Fruit fly (Drosophila melanogaster) whole organism, embryonic: ENCODE data around the gene CG33293.
A peak's percentile ranks its signal among the peaks of the same experiment; 100 is the strongest.

Source experiments
- Blimp-1 ChIP-seq: fragments of 200-800 bp; sonication (Bioruptor generic); optimal IDR thresholded peaks from 3 replicates; lab custom pipeline; 2018; ENCODE audit warnings: missing biosample characterization, missing genetic modification characterization, mild to moderate bottlenecking, moderate library complexity, missing genetic modification reagents
- Bteb2 ChIP-seq: fragments of 200-800 bp; sonication (Bioruptor generic); optimal IDR thresholded peaks from 2 replicates; lab custom pipeline; 2016; ENCODE audit warnings: missing biosample characterization, missing genetic modification characterization
- CG11695 ChIP-seq: fragments of 200-800 bp; sonication (Bioruptor generic); IDR thresholded peaks from 3 replicates; pipeline ENCODE4 v1.3.6; 2022; ENCODE audit warnings: missing biosample characterization, missing genetic modification characterization
- CG13287 ChIP-seq: fragments of 200-800 bp; sonication (Bioruptor generic); IDR thresholded peaks from 2 replicates; pipeline ENCODE4 v1.3.6; 2022; ENCODE audit warnings: missing biosample characterization, missing genetic modification characterization; ENCODE audit not compliant: partially characterized antibody
- CG13624 ChIP-seq: fragments of 200-800 bp; sonication (Bioruptor generic); optimal IDR thresholded peaks from 2 replicates; lab custom pipeline; 2016; ENCODE audit warnings: missing biosample characterization, missing genetic modification characterization
- CG15073 ChIP-seq: fragments of 200-800 bp; sonication (Bioruptor generic); optimal IDR thresholded peaks from 2 replicates; lab custom pipeline; 2016; ENCODE audit warnings: missing biosample characterization, missing genetic modification characterization
- CG15269 ChIP-seq: fragments of 200-800 bp; sonication (Bioruptor generic); optimal IDR thresholded peaks from 2 replicates; lab custom pipeline; 2018; ENCODE audit warnings: missing biosample characterization, mild to moderate bottlenecking, missing genetic modification characterization, moderate library complexity
- CG16863 ChIP-seq: fragments of 200-800 bp; sonication (Bioruptor generic); optimal IDR thresholded peaks from 3 replicates; lab custom pipeline; 2016; ENCODE audit warnings: missing biosample characterization, missing genetic modification characterization
- CG17829 ChIP-seq: fragments of 200-800 bp; optimal IDR thresholded peaks from 2 replicates; lab custom pipeline; 2019; ENCODE audit warnings: missing biosample characterization, mild to moderate bottlenecking, missing genetic modification characterization, moderate library complexity
- CG4282 ChIP-seq: fragments of 200-800 bp; sonication (Bioruptor generic); optimal IDR thresholded peaks from 2 replicates; lab custom pipeline; 2016; ENCODE audit warnings: missing biosample characterization, missing genetic modification characterization
- CG4360 ChIP-seq: fragments of 200-800 bp; sonication (Bioruptor generic); IDR thresholded peaks from 2 replicates; pipeline ENCODE4 v1.3.6; 2022; ENCODE audit warnings: missing biosample characterization, missing genetic modification characterization
- CG4730 ChIP-seq: fragments of 200-800 bp; sonication (Bioruptor generic); IDR thresholded peaks from 2 replicates; pipeline ENCODE4 v1.3.6; 2022; ENCODE audit warnings: missing biosample characterization, missing genetic modification characterization
- CG8089 ChIP-seq: fragments of 200-800 bp; sonication (Bioruptor generic); optimal IDR thresholded peaks from 3 replicates; lab custom pipeline; 2016; ENCODE audit warnings: missing biosample characterization, missing genetic modification characterization
- CG9215 ChIP-seq: fragments of 200-800 bp; sonication (Bioruptor generic); IDR thresholded peaks from 2 replicates; pipeline ENCODE4 v1.3.6; 2022; ENCODE audit warnings: missing biosample characterization, missing genetic modification characterization
- D ChIP-seq, 2 experiments: fragments of 200-800 bp in 1 of 2; fragments of >200 bp in 1 of 2; sonication (Bioruptor generic) in 1 of 2; optimal IDR thresholded peaks; 2 replicates in 1 of 2; 3 replicates in 1 of 2; lab custom pipeline; 2017; ENCODE audit warnings: mild to moderate bottlenecking in 1 of 2, missing biosample characterization in 1 of 2, missing genetic modification characterization in 1 of 2, missing genetic modification reagents in 1 of 2
- D19A ChIP-seq: fragments of 200-800 bp; optimal IDR thresholded peaks from 3 replicates; lab custom pipeline; 2019; ENCODE audit warnings: missing biosample characterization, mild to moderate bottlenecking, missing genetic modification characterization, moderate library complexity
- Ets65A ChIP-seq: fragments of 200-800 bp; sonication (Bioruptor generic); peaks from one replicate; lab custom pipeline; 2016; ENCODE audit warnings: missing biosample characterization, missing genetic modification characterization
- HHEX ChIP-seq: fragments of 200-800 bp; sonication (Bioruptor generic); optimal IDR thresholded peaks from 3 replicates; lab custom pipeline; 2017; ENCODE audit warnings: missing biosample characterization, mild to moderate bottlenecking, missing genetic modification characterization, missing genetic modification reagents
- Hmx ChIP-seq: fragments of 200-800 bp; sonication (Bioruptor generic); optimal IDR thresholded peaks from 2 replicates; lab custom pipeline; 2016; ENCODE audit warnings: missing biosample characterization, missing genetic modification characterization
- Hr39 ChIP-seq: fragments of >200 bp; optimal IDR thresholded peaks from 2 replicates; lab custom pipeline; 2017
- Lhr ChIP-seq: fragments of 200-800 bp; sonication (Bioruptor generic); optimal IDR thresholded peaks from 3 replicates; lab custom pipeline; 2017; ENCODE audit warnings: mild to moderate bottlenecking, missing biosample characterization, missing genetic modification reagents, missing genetic modification characterization
- Meics ChIP-seq: fragments of 200-800 bp; sonication (Bioruptor generic); optimal IDR thresholded peaks from 2 replicates; lab custom pipeline; 2017; ENCODE audit warnings: missing biosample characterization, mild to moderate bottlenecking, missing genetic modification characterization
- Optix ChIP-seq: fragments of 200-800 bp; sonication (Bioruptor generic); IDR thresholded peaks from 3 replicates; pipeline ENCODE4 v1.3.6; 2022; ENCODE audit warnings: missing biosample characterization, missing genetic modification characterization
- Rfx ChIP-seq: fragments of 200-800 bp; sonication (Bioruptor generic); IDR thresholded peaks from 2 replicates; pipeline ENCODE4 v1.3.6; 2022; ENCODE audit warnings: missing biosample characterization, missing genetic modification characterization
- Ssrp ChIP-seq: fragments of 200-800 bp; sonication (Bioruptor generic); optimal IDR thresholded peaks from 2 replicates; lab custom pipeline; 2018; ENCODE audit warnings: missing biosample characterization, mild to moderate bottlenecking, missing genetic modification characterization, moderate library complexity
- TFAM ChIP-seq: fragments of 200-800 bp; sonication (Bioruptor generic); optimal IDR thresholded peaks from 2 replicates; lab custom pipeline; 2017; ENCODE audit warnings: missing biosample characterization, missing genetic modification characterization, inconsistent platforms
- Taf1 ChIP-seq: fragments of 200-800 bp; sonication (Bioruptor generic); IDR thresholded peaks from 2 replicates; pipeline ENCODE4 v1.3.6; 2022; ENCODE audit warnings: missing biosample characterization, missing genetic modification characterization
- abd-A ChIP-seq: fragments of 200-800 bp; sonication (Bioruptor generic); optimal IDR thresholded peaks from 3 replicates; lab custom pipeline; 2019; ENCODE audit warnings: missing biosample characterization, mild to moderate bottlenecking, missing genetic modification characterization, moderate library complexity
- ato ChIP-seq: fragments of 200-800 bp; sonication (Bioruptor generic); IDR thresholded peaks from 2 replicates; pipeline ENCODE4 v1.3.6; 2022; ENCODE audit warnings: missing biosample characterization, missing genetic modification characterization; ENCODE audit not compliant: partially characterized antibody
- cas ChIP-seq: fragments of 200-800 bp; sonication (Bioruptor generic); IDR thresholded peaks from 2 replicates; pipeline ENCODE4 v1.3.6; 2022; ENCODE audit warnings: missing biosample characterization, missing genetic modification characterization
- chinmo ChIP-seq: fragments of 200-800 bp; sonication (Bioruptor generic); IDR thresholded peaks from 4 replicates; pipeline ENCODE4 v1.3.6; 2022; ENCODE audit warnings: missing biosample characterization, missing genetic modification characterization; ENCODE audit not compliant: partially characterized antibody
- ci ChIP-seq: fragments of 200-800 bp; sonication (Bioruptor generic); IDR thresholded peaks from 3 replicates; pipeline ENCODE4 v1.3.6; 2022; ENCODE audit warnings: missing biosample characterization, missing genetic modification characterization
- crc ChIP-seq: fragments of 200-800 bp; sonication (Bioruptor generic); optimal IDR thresholded peaks from 2 replicates; lab custom pipeline; 2016; ENCODE audit warnings: missing biosample characterization, missing genetic modification characterization
- crol ChIP-seq: fragments of 200-800 bp; sonication (Bioruptor generic); IDR thresholded peaks from 2 replicates; pipeline ENCODE4 v1.3.6; 2022; ENCODE audit warnings: missing biosample characterization, missing genetic modification characterization
- da ChIP-seq: fragments of 200-800 bp; sonication (Bioruptor generic); optimal IDR thresholded peaks from 2 replicates; lab custom pipeline; 2016; ENCODE audit warnings: missing biosample characterization, missing genetic modification characterization
- dm ChIP-seq: fragments of 200-800 bp; sonication (Bioruptor generic); optimal IDR thresholded peaks from 3 replicates; lab custom pipeline; 2016; ENCODE audit warnings: missing biosample characterization, missing genetic modification characterization
- dysf ChIP-seq: fragments of 200-800 bp; sonication (Bioruptor generic); IDR thresholded peaks from 3 replicates; pipeline ENCODE4 v1.3.6; 2022; ENCODE audit warnings: missing biosample characterization, missing genetic modification characterization
- ftz-f1 ChIP-seq: fragments of 200-800 bp; sonication (Bioruptor generic); optimal IDR thresholded peaks from 2 replicates; lab custom pipeline; 2016; ENCODE audit warnings: missing biosample characterization, missing genetic modification characterization
- grau ChIP-seq: fragments of 200-800 bp; optimal IDR thresholded peaks from 3 replicates; lab custom pipeline; 2019; ENCODE audit warnings: missing biosample characterization, mild to moderate bottlenecking, missing genetic modification characterization, moderate library complexity
- hkb ChIP-seq, 2 experiments: fragments of 200-800 bp in 1 of 2; fragments of >200 bp in 1 of 2; sonication (Bioruptor generic) in 1 of 2; IDR thresholded peaks in 1 of 2; optimal IDR thresholded peaks in 1 of 2; 2 replicates each; pipeline versions ENCODE4 v1.3.6 to Lab custom; 2017 to 2022; ENCODE audit warnings: missing biosample characterization in 1 of 2, missing genetic modification characterization in 1 of 2
- jing ChIP-seq: fragments of 200-800 bp; sonication (Bioruptor generic); optimal IDR thresholded peaks from 2 replicates; lab custom pipeline; 2018; ENCODE audit warnings: missing biosample characterization, mild to moderate bottlenecking, missing genetic modification characterization
- mam ChIP-seq: fragments of 200-800 bp; sonication (Bioruptor generic); optimal IDR thresholded peaks from 3 replicates; lab custom pipeline; 2016; ENCODE audit warnings: missing biosample characterization, missing genetic modification characterization
- pnt ChIP-seq: fragments of 200-800 bp; sonication (Bioruptor generic); optimal IDR thresholded peaks from 3 replicates; lab custom pipeline; 2016; ENCODE audit warnings: missing biosample characterization, missing genetic modification characterization
- psq ChIP-seq: fragments of 200-800 bp; sonication (Bioruptor generic); optimal IDR thresholded peaks from 2 replicates; lab custom pipeline; 2017; ENCODE audit warnings: missing biosample characterization, missing genetic modification characterization
- sc ChIP-seq, 3 experiments: fragments of >200 bp in 2 of 3; fragments of 200-800 bp in 1 of 3; sonication (Bioruptor generic) in 1 of 3; optimal IDR thresholded peaks; 2 replicates in 2 of 3; 3 replicates in 1 of 3; lab custom pipeline; 2017; ENCODE audit warnings: mild to moderate bottlenecking in 1 of 3, missing biosample characterization in 1 of 3, missing genetic modification characterization in 1 of 3, missing genetic modification reagents in 1 of 3
- sisA ChIP-seq: fragments of 200-800 bp; sonication (Bioruptor generic); IDR thresholded peaks from 2 replicates; pipeline ENCODE4 v1.3.6; 2022; ENCODE audit warnings: missing biosample characterization, missing genetic modification characterization
- slbo ChIP-seq: fragments of 200-800 bp; sonication (Bioruptor generic); IDR thresholded peaks from 2 replicates; pipeline ENCODE4 v1.3.6; 2022; ENCODE audit warnings: missing biosample characterization, missing genetic modification characterization
- sna ChIP-seq: fragments of 200-800 bp; sonication (Bioruptor generic); IDR thresholded peaks from 2 replicates; pipeline ENCODE4 v1.3.6; 2022; ENCODE audit warnings: missing biosample characterization, missing genetic modification characterization; ENCODE audit not compliant: partially characterized antibody
- tin ChIP-seq: fragments of 200-800 bp; sonication (Bioruptor generic); optimal IDR thresholded peaks from 3 replicates; lab custom pipeline; 2016; ENCODE audit warnings: missing biosample characterization, missing genetic modification characterization
- ttk ChIP-seq: fragments of 200-800 bp; sonication (Bioruptor generic); IDR thresholded peaks from 2 replicates; pipeline ENCODE4 v2.1.2; 2022; ENCODE audit warnings: missing biosample characterization, missing genetic modification characterization

CG33293 gene

dm6 chr3R:5250530-5251242 lies 10.2 kb upstream of the CG33293 start (continued):
- TF ChIP-seq sc (optimal IDR thresholded peaks at IDR 0.05; lab: Kevin White, UChicago), result no peak
- TF ChIP-seq sc (GFP tag; optimal IDR thresholded peaks at IDR 0.05; lab: Kevin White, UChicago), result no peak
- TF ChIP-seq Blimp-1, result no peak
- no peak for TF ChIP-seq CG13287 (GFP tag; lab: Robert Waterston, UW)
- TF ChIP-seq CG11695 (GFP tag; lab: Robert Waterston, UW), result no peak
- no peak for TF ChIP-seq sna
- TF ChIP-seq ttk (GFP tag; lab: Robert Waterston, UW), result no peak
- TF ChIP-seq mam (GFP tag; lab: Kevin White, UChicago), result peak; percentile 28
- TF ChIP-seq dysf (GFP tag; lab: Robert Waterston, UW), result no peak
- no peak for TF ChIP-seq jing (GFP tag; lab: Kevin White, UChicago)
- no peak for TF ChIP-seq Meics (GFP tag; lab: Kevin White, UChicago)
- TF ChIP-seq Hr39 (lab: Kevin White, UChicago), result no peak
- no peak for TF ChIP-seq grau (tag; lab: Kevin White, UChicago)
- no peak for TF ChIP-seq Bteb2 (GFP tag; lab: Kevin White, UChicago)
- no peak for TF ChIP-seq CG17829
- TF ChIP-seq ci (GFP tag; lab: Robert Waterston, UW), result no peak
- TF ChIP-seq crc (GFP tag; lab: Kevin White, UChicago), result no peak
- TF ChIP-seq CG4360 (GFP tag; lab: Robert Waterston, UW), result no peak
- TF ChIP-seq Ets65A, result no peak
- no peak for TF ChIP-seq da
- TF ChIP-seq ato (GFP tag; lab: Robert Waterston, UW), result no peak
- TF ChIP-seq Ssrp (tag; lab: Kevin White, UChicago), result no peak
- no peak for TF ChIP-seq CG4730 (GFP tag; lab: Robert Waterston, UW)
- TF ChIP-seq ftz-f1 (GFP tag; lab: Kevin White, UChicago), result no peak
- peak; percentile 26 for TF ChIP-seq CG15269 (tag; lab: Kevin White, UChicago)
- no peak for TF ChIP-seq chinmo (GFP tag; lab: Robert Waterston, UW)
- no peak for TF ChIP-seq Hmx
- TF ChIP-seq sisA (GFP tag; lab: Robert Waterston, UW), result no peak
- TF ChIP-seq D19A (tag; lab: Kevin White, UChicago), result no peak
- TF ChIP-seq CG13624, result peak; percentile 11
- no peak for TF ChIP-seq Optix (GFP tag; lab: Robert Waterston, UW)
- TF ChIP-seq HHEX (GFP tag; lab: Kevin White, UChicago), result no peak
- TF ChIP-seq crol, result no peak
- TF ChIP-seq cas, result no peak
- no peak for TF ChIP-seq hkb (optimal IDR thresholded peaks at IDR 0.05; lab: Kevin White, UChicago)
- TF ChIP-seq hkb (GFP tag; IDR thresholded peaks at IDR 0.05; lab: Robert Waterston, UW), result peak; percentile 34; the same call in 1 of the 2 replicates
- no peak for TF ChIP-seq abd-A (tag; lab: Kevin White, UChicago)
- no peak for TF ChIP-seq Rfx (GFP tag; lab: Robert Waterston, UW)
- TF ChIP-seq CG15073 (GFP tag; lab: Kevin White, UChicago), result no peak
- TF ChIP-seq pnt, result no peak
- TF ChIP-seq CG8089 (GFP tag; lab: Kevin White, UChicago), result no peak
- TF ChIP-seq TFAM (GFP tag; lab: Kevin White, UChicago), result no peak
- TF ChIP-seq slbo, result no peak
- no peak for TF ChIP-seq tin
- no peak for TF ChIP-seq D (optimal IDR thresholded peaks at IDR 0.05; lab: Kevin White, UChicago)
- no peak for TF ChIP-seq D (GFP tag; optimal IDR thresholded peaks at IDR 0.05; lab: Kevin White, UChicago)
- TF ChIP-seq psq (GFP tag; lab: Kevin White, UChicago), result no peak
- no peak for TF ChIP-seq Lhr (GFP tag; lab: Kevin White, UChicago)
- no peak for TF ChIP-seq CG9215
- TF ChIP-seq dm, result no peak
- TF ChIP-seq Taf1 (GFP tag; lab: Robert Waterston, UW), result no peak
- no peak for TF ChIP-seq CG16863 (GFP tag; lab: Kevin White, UChicago)
- TF ChIP-seq CG4282 (GFP tag; lab: Kevin White, UChicago), result no peak
